Worm (Caenorhabditis elegans) whole organism, young adult: ENCODE data around the gene col-128.
A peak's percentile ranks its signal among the peaks of the same experiment; 100 is the strongest.

Source experiments
- B0336.3 ChIP-seq: fragments of 200-800 bp; sonication (Bioruptor generic); IDR thresholded peaks from 2 replicates; pipeline ENCODE4 v1.3.6; 2022; ENCODE audit warnings: missing genetic modification characterization, missing compliant biosample characterization
- C06A6.2 ChIP-seq: fragments of 200-800 bp; sonication (Bioruptor generic); conservative IDR thresholded peaks from 2 replicates; pipeline ENCODE4 v1.3.6; 2022; ENCODE audit warnings: missing genetic modification characterization, missing compliant biosample characterization
- F23B12.7 ChIP-seq: sonication (generic microtip); optimal IDR thresholded peaks from 2 replicates; lab custom pipeline; 2017; ENCODE audit warnings: missing genetic modification characterization, mild to moderate bottlenecking, missing compliant biosample characterization, antibody characterized with exemption, moderate library complexity; ENCODE audit not compliant: insufficient read depth
- F33H1.4 ChIP-seq: fragments of 200-800 bp; sonication (Bioruptor generic); IDR thresholded peaks from 2 replicates; pipeline ENCODE4 v1.3.6; 2022; ENCODE audit warnings: missing genetic modification reagents, missing genetic modification characterization, missing compliant biosample characterization
- F57A8.1 ChIP-seq: fragments of 200-800 bp; sonication (Bioruptor generic); optimal IDR thresholded peaks from 2 replicates; lab custom pipeline; 2018; ENCODE audit warnings: mild to moderate bottlenecking, missing genetic modification characterization, moderate library complexity, missing compliant biosample characterization
- K12H6.12 ChIP-seq: fragments of 200-800 bp; sonication (Bioruptor generic); optimal IDR thresholded peaks from 2 replicates; lab custom pipeline; 2018; ENCODE audit warnings: mild to moderate bottlenecking, missing genetic modification characterization, missing compliant biosample characterization
- Y56A3A.18 ChIP-seq: fragments of 200-800 bp; sonication (Bioruptor generic); IDR thresholded peaks from 2 replicates; pipeline ENCODE4 v1.3.6; 2022; ENCODE audit warnings: missing genetic modification reagents, missing genetic modification characterization, missing compliant biosample characterization
- Y79H2A.3 ChIP-seq: fragments of 200-800 bp; sonication (Bioruptor generic); conservative IDR thresholded peaks from 2 replicates; pipeline ENCODE4 v1.3.6; 2022; ENCODE audit warnings: missing genetic modification reagents, missing genetic modification characterization, missing compliant biosample characterization
- akir-1 ChIP-seq: fragments of 200-800 bp; sonication (Bioruptor generic); optimal IDR thresholded peaks from 2 replicates; lab custom pipeline; 2018; ENCODE audit warnings: mild to moderate bottlenecking, missing genetic modification characterization, moderate library complexity, missing compliant biosample characterization
- atf-7 ChIP-seq: sonication (generic microtip); optimal IDR thresholded peaks from 2 replicates; lab custom pipeline; 2017; ENCODE audit warnings: mild to moderate bottlenecking, missing genetic modification characterization, missing compliant biosample characterization
- athp-1 ChIP-seq: sonication (generic microtip); optimal IDR thresholded peaks from 2 replicates; lab custom pipeline; 2017; ENCODE audit warnings: mild to moderate bottlenecking, missing genetic modification characterization, missing compliant biosample characterization
- attf-5 ChIP-seq: fragments of 200-800 bp; sonication (Bioruptor generic); optimal IDR thresholded peaks from 2 replicates; lab custom pipeline; 2018; ENCODE audit warnings: mild to moderate bottlenecking, missing genetic modification characterization, missing compliant biosample characterization
- cebp-1 ChIP-seq, 2 experiments: fragments of 200-800 bp in 1 of 2; sonication (Bioruptor generic) in 1 of 2; sonication (generic microtip) in 1 of 2; IDR thresholded peaks in 1 of 2; optimal IDR thresholded peaks in 1 of 2; 2 replicates each; pipeline versions ENCODE4 v1.3.6 to Lab custom; 2017 to 2022; ENCODE audit warnings: missing compliant biosample characterization in 2 of 2, missing genetic modification characterization in 2 of 2, mild to moderate bottlenecking in 1 of 2, missing genetic modification reagents in 1 of 2, moderate library complexity in 1 of 2
- ceh-40 ChIP-seq: fragments of 200-800 bp; sonication (Bioruptor generic); IDR thresholded peaks from 2 replicates; pipeline ENCODE4 v1.3.6; 2022; ENCODE audit warnings: missing genetic modification characterization, missing compliant biosample characterization
- chd-7 ChIP-seq: sonication (generic microtip); optimal IDR thresholded peaks from 2 replicates; lab custom pipeline; 2016; ENCODE audit warnings: mild to moderate bottlenecking, missing genetic modification characterization, moderate library complexity, missing compliant biosample characterization
- dox-1 ChIP-seq: fragments of 200-800 bp; sonication (Bioruptor generic); IDR thresholded peaks from 2 replicates; pipeline ENCODE4 v1.3.6; 2022; ENCODE audit warnings: missing genetic modification reagents, missing genetic modification characterization, missing compliant biosample characterization
- dpl-1 ChIP-seq: fragments of 150-350 bp; optimal IDR thresholded peaks from 2 replicates; lab custom pipeline; 2014; ENCODE audit warnings: missing biosample characterization, missing genetic modification reagents, missing genetic modification characterization
- egl-44 ChIP-seq: fragments of 200-800 bp; sonication (Bioruptor generic); IDR thresholded peaks from 2 replicates; pipeline ENCODE4 v1.3.6; 2022; ENCODE audit warnings: missing genetic modification reagents, missing genetic modification characterization, missing compliant biosample characterization
- egrh-3 ChIP-seq: fragments of 200-800 bp; sonication (Bioruptor generic); IDR thresholded peaks from 2 replicates; pipeline ENCODE4 v1.3.6; 2022; ENCODE audit warnings: missing genetic modification reagents, missing genetic modification characterization, missing compliant biosample characterization
- ekl-4 ChIP-seq: fragments of 200-800 bp; sonication (Bioruptor generic); IDR thresholded peaks from 2 replicates; pipeline ENCODE4 v1.3.6; 2022; ENCODE audit warnings: missing genetic modification reagents, missing genetic modification characterization, missing compliant biosample characterization
- hlh-12 ChIP-seq: sonication (generic microtip); optimal IDR thresholded peaks from 2 replicates; lab custom pipeline; 2016; ENCODE audit warnings: missing genetic modification characterization, missing compliant biosample characterization
- hmg-1.2 ChIP-seq: fragments of 200-800 bp; sonication (Bioruptor generic); IDR thresholded peaks from 2 replicates; pipeline ENCODE4 v1.3.6; 2022; ENCODE audit warnings: missing genetic modification reagents, missing genetic modification characterization, missing compliant biosample characterization
- hmg-20 ChIP-seq: fragments of 200-800 bp; sonication (Bioruptor generic); IDR thresholded peaks from 2 replicates; pipeline ENCODE4 v1.3.6; 2022; ENCODE audit warnings: missing genetic modification reagents, missing genetic modification characterization, missing compliant biosample characterization
- let-607 ChIP-seq, 2 experiments: fragments of 200-800 bp in 1 of 2; sonication (Bioruptor generic) in 1 of 2; sonication (generic microtip) in 1 of 2; optimal IDR thresholded peaks; 2 replicates each; lab custom pipeline; 2016 to 2018; ENCODE audit warnings: mild to moderate bottlenecking in 2 of 2, missing compliant biosample characterization in 2 of 2, missing genetic modification characterization in 2 of 2, moderate library complexity in 2 of 2, missing genotype in 1 of 2
- lin-26 ChIP-seq: fragments of 200-800 bp; sonication (Bioruptor generic); IDR thresholded peaks from 2 replicates; pipeline ENCODE4 v1.3.6; 2022; ENCODE audit warnings: missing genetic modification reagents, missing genetic modification characterization, missing compliant biosample characterization
- lin-40 ChIP-seq: sonication (generic microtip); optimal IDR thresholded peaks from 2 replicates; lab custom pipeline; 2016; ENCODE audit warnings: missing genetic modification characterization, mild to moderate bottlenecking, missing compliant biosample characterization, missing genotype, missing genetic modification reagents
- madf-3 ChIP-seq: fragments of 200-800 bp; sonication (Bioruptor generic); IDR thresholded peaks from 2 replicates; pipeline ENCODE4 v1.3.6; 2022; ENCODE audit warnings: missing genetic modification reagents, missing genetic modification characterization, missing compliant biosample characterization
- madf-6 ChIP-seq: fragments of 200-800 bp; sonication (Bioruptor generic); IDR thresholded peaks from 2 replicates; pipeline ENCODE4 v1.3.6; 2022; ENCODE audit warnings: missing genetic modification reagents, missing genetic modification characterization, missing compliant biosample characterization
- mcd-1 ChIP-seq: fragments of 200-800 bp; sonication (Bioruptor generic); IDR thresholded peaks from 2 replicates; pipeline ENCODE4 v1.3.6; 2022; ENCODE audit warnings: missing genetic modification reagents, missing genetic modification characterization, missing compliant biosample characterization
- nfya-2 ChIP-seq: fragments of 200-800 bp; sonication (Bioruptor generic); IDR thresholded peaks from 2 replicates; pipeline ENCODE4 v1.3.6; 2022; ENCODE audit warnings: missing genetic modification reagents, missing genetic modification characterization, missing compliant biosample characterization
- nfyb-1 ChIP-seq: fragments of 200-800 bp; sonication (Bioruptor generic); IDR thresholded peaks from 2 replicates; pipeline ENCODE4 v1.3.6; 2022; ENCODE audit warnings: missing genetic modification reagents, missing genetic modification characterization, missing compliant biosample characterization
- nhr-80 ChIP-seq: sonication (generic microtip); optimal IDR thresholded peaks from 2 replicates; lab custom pipeline; 2016; ENCODE audit warnings: missing genetic modification characterization, missing compliant biosample characterization
- rec-8 ChIP-seq, 2 experiments: sonication (generic microtip); optimal IDR thresholded peaks; 2 replicates each; lab custom pipeline; 2016; ENCODE audit warnings: mild to moderate bottlenecking in 2 of 2, missing genetic modification characterization in 2 of 2, missing genetic modification reagents in 2 of 2, missing genotype in 2 of 2, missing biosample characterization in 1 of 2, missing compliant biosample characterization in 1 of 2, moderate library complexity in 1 of 2
- repo-1 ChIP-seq: sonication (generic microtip); optimal IDR thresholded peaks from 2 replicates; lab custom pipeline; 2017; ENCODE audit warnings: mild to moderate bottlenecking, missing genetic modification characterization, missing compliant biosample characterization
- sea-2 ChIP-seq: fragments of 200-800 bp; sonication (Bioruptor generic); IDR thresholded peaks from 2 replicates; pipeline ENCODE4 v1.3.6; 2022; ENCODE audit warnings: missing genetic modification characterization, missing compliant biosample characterization
- snpc-1.3 ChIP-seq: sonication (generic microtip); optimal IDR thresholded peaks from 2 replicates; lab custom pipeline; 2017; ENCODE audit warnings: missing genetic modification characterization, mild to moderate bottlenecking, missing compliant biosample characterization, antibody characterized with exemption, moderate library complexity, missing genotype, missing genetic modification reagents; ENCODE audit not compliant: insufficient read depth
- snpc-4 ChIP-seq, 5 experiments: fragments of 150-350 bp in 1 of 5; sonication (generic microtip) in 4 of 5; optimal IDR thresholded peaks; 2 replicates each; lab custom pipeline; 2014 to 2018; ENCODE audit warnings: missing genetic modification characterization in 5 of 5, missing biosample characterization in 3 of 5, antibody characterized with exemption in 2 of 5, mild to moderate bottlenecking in 2 of 5, missing compliant biosample characterization in 2 of 5, missing genotype in 2 of 5, moderate library complexity in 2 of 5, missing genetic modification reagents in 1 of 5
- somi-1 ChIP-seq: fragments of 200-800 bp; sonication (Bioruptor generic); optimal IDR thresholded peaks from 2 replicates; lab custom pipeline; 2018; ENCODE audit warnings: mild to moderate bottlenecking, missing genetic modification characterization, missing compliant biosample characterization
- tbx-9 ChIP-seq: sonication (generic microtip); optimal IDR thresholded peaks from 2 replicates; lab custom pipeline; 2016; ENCODE audit warnings: borderline replicate concordance, missing genetic modification characterization, inconsistent platforms, missing compliant biosample characterization
- tlf-1 ChIP-seq: fragments of 200-800 bp; sonication (Bioruptor generic); optimal IDR thresholded peaks from 2 replicates; lab custom pipeline; 2018; ENCODE audit warnings: mild to moderate bottlenecking, missing genetic modification characterization, missing compliant biosample characterization
- xnd-1 ChIP-seq: sonication (generic microtip); optimal IDR thresholded peaks from 2 replicates; lab custom pipeline; 2016; ENCODE audit warnings: missing genotype, missing genetic modification reagents, missing genetic modification characterization, missing compliant biosample characterization
- ztf-18 ChIP-seq: sonication (generic microtip); optimal IDR thresholded peaks from 2 replicates; lab custom pipeline; 2016; ENCODE audit warnings: missing genotype, mild to moderate bottlenecking, missing genetic modification characterization, missing compliant biosample characterization
- ztf-26 ChIP-seq: sonication (generic microtip); optimal IDR thresholded peaks from 2 replicates; lab custom pipeline; 2017; ENCODE audit warnings: missing genetic modification characterization, missing compliant biosample characterization
- ztf-3 ChIP-seq: fragments of 200-800 bp; sonication (Bioruptor generic); optimal IDR thresholded peaks from 2 replicates; lab custom pipeline; 2018; ENCODE audit warnings: mild to moderate bottlenecking, missing genetic modification characterization, missing compliant biosample characterization

col-128 gene

ce11 chrIV:11593415-11594190 is 41.8 kb upstream of the col-128 start, which contains the start of gene F40F11.3 (continued):
- TF ChIP-seq attf-5 (peak; percentile 90), lin-26 (GFP tag; lab: Robert Waterston, UW) (peak; percentile 66; the same call in 1 of the 2 replicates), hmg-1.2 (GFP tag; lab: Robert Waterston, UW) (peak; percentile 96), B0336.3 (GFP tag; lab: Robert Waterston, UW) (peak; percentile 26), let-607 (tag; optimal IDR thresholded peaks at IDR 0.05; lab: Kevin White, UChicago) (peak in 1 of 2 experiments; percentile 52), snpc-1.3 (tag; lab: Kevin White, UChicago) (no peak), xnd-1 (tag; lab: Kevin White, UChicago) (no peak), akir-1 (GFP tag; lab: Kevin White, UChicago) (peak; percentile 38), ztf-3 (no peak), ekl-4 (GFP tag; lab: Robert Waterston, UW) (peak; percentile 73), cebp-1 (GFP tag; IDR thresholded peaks at IDR 0.05; lab: Robert Waterston, UW) (peak; percentile 7; the same call in 1 of the 2 replicates), cebp-1 (tag; optimal IDR thresholded peaks at IDR 0.05; lab: Kevin White, UChicago) (peak; percentile 77), madf-3 (GFP tag; lab: Robert Waterston, UW) (0 out of 2 replicates have a peak, but pooled peaks have one; percentile 48), ztf-18 (peak; percentile 2), snpc-4 (GFP tag; optimal IDR thresholded peaks at IDR 0.05; lab: Kevin White, UChicago) (no peak), snpc-4 (tag; optimal IDR thresholded peaks at IDR 0.05; lab: Kevin White, UChicago) (peak in 3 of 4 experiments; percentile 20 to 44 (median 26)), dpl-1 (peak; percentile 32), K12H6.12 (tag; lab: Kevin White, UChicago) (peak; percentile 75), nhr-80 (tag; lab: Kevin White, UChicago) (peak; percentile 41), sea-2 (GFP tag; lab: Robert Waterston, UW) (no peak), hlh-12 (tag; lab: Kevin White, UChicago) (no peak), chd-7 (tag; lab: Kevin White, UChicago) (peak; percentile 14), tbx-9 (tag; lab: Kevin White, UChicago) (no peak), dox-1 (peak; percentile 68), somi-1 (GFP tag; lab: Kevin White, UChicago) (peak; percentile 16), Y56A3A.18 (GFP tag; lab: Robert Waterston, UW) (peak; percentile 83), nfya-2 (0 out of 2 replicates have a peak, but pooled peaks have one; percentile 10), ztf-26 (tag; lab: Kevin White, UChicago) (peak; percentile 51), F33H1.4 (GFP tag; lab: Robert Waterston, UW) (peak; percentile 34; the same call in 1 of the 2 replicates), madf-6 (GFP tag; lab: Robert Waterston, UW) (peak; percentile 8; the same call in 1 of the 2 replicates), athp-1 (peak; percentile 26), F23B12.7 (no peak), F57A8.1 (peak; percentile 25), rec-8 (tag; optimal IDR thresholded peaks at IDR 0.05; lab: Kevin White, UChicago) (no peak), egrh-3 (GFP tag; lab: Robert Waterston, UW) (no peak), ceh-40 (0 out of 2 replicates have a peak, but pooled peaks have one; percentile 52), Y79H2A.3 (GFP tag; lab: Robert Waterston, UW) (no peak), tlf-1 (GFP tag; lab: Kevin White, UChicago) (peak; percentile 48), repo-1 (tag; lab: Kevin White, UChicago) (peak; percentile 87), mcd-1 (peak; percentile 64), lin-40 (tag; lab: Kevin White, UChicago) (peak; percentile 83), nfyb-1 (GFP tag; lab: Robert Waterston, UW) (peak; percentile 77), hmg-20 (GFP tag; lab: Robert Waterston, UW) (peak; percentile 37; the same call in 1 of the 2 replicates), egl-44 (GFP tag; lab: Robert Waterston, UW) (peak; percentile 64; the same call in 1 of the 2 replicates), atf-7 (peak; percentile 42), C06A6.2 (GFP tag; lab: Robert Waterston, UW) (peak; percentile 78; the same call in 1 of the 2 replicates)
